Fruit fly (Drosophila melanogaster): ENCODE results near the gene psd.

Gene psd

dm6 chr2L:5982334-5982987, 17.7 kb upstream of the psd start (continued):
- no peak for TF ChIP-seq CG18476 (GFP tag; optimal IDR thresholded peaks at IDR 0.05)
- TF ChIP-seq CG31365 (tag; optimal IDR thresholded peaks at IDR 0.05), result no peak
- peak; percentile 33 for TF ChIP-seq Side (GFP tag; optimal IDR thresholded peaks at IDR 0.05)
- TF ChIP-seq CG3407 (GFP tag; optimal IDR thresholded peaks at IDR 0.05), result no peak
- TF ChIP-seq pan (optimal IDR thresholded peaks at IDR 0.05), result no peak
- TF ChIP-seq pan (GFP tag; optimal IDR thresholded peaks at IDR 0.05 in 1 of 2, IDR thresholded peaks at IDR 0.05 in 1 of 2), result no peak
- no peak for TF ChIP-seq CG32532 (GFP tag; IDR thresholded peaks at IDR 0.05)
- no peak for TF ChIP-seq CG9797 (GFP tag; optimal IDR thresholded peaks at IDR 0.05)
- TF ChIP-seq nerfin-1 (tag; optimal IDR thresholded peaks at IDR 0.05), result peak; percentile 44
- no peak for TF ChIP-seq CG15073 (GFP tag; optimal IDR thresholded peaks at IDR 0.05)
- TF ChIP-seq wdn (GFP tag; IDR thresholded peaks at IDR 0.05), result no peak
- no peak for TF ChIP-seq CG6272 (GFP tag; IDR thresholded peaks at IDR 0.05)
- no peak for TF ChIP-seq NFAT (GFP tag; IDR thresholded peaks at IDR 0.05)
- TF ChIP-seq CG32767 (GFP tag; IDR thresholded peaks at IDR 0.05), result no peak
- TF ChIP-seq cas (GFP tag; IDR thresholded peaks at IDR 0.05), result no peak
- no peak for TF ChIP-seq vvl (GFP tag; IDR thresholded peaks at IDR 0.05)
- no peak for TF ChIP-seq CG6654 (GFP tag; optimal IDR thresholded peaks at IDR 0.05)
- TF ChIP-seq bab2 (GFP tag; optimal IDR thresholded peaks at IDR 0.05), result peak; percentile 51
- TF ChIP-seq fd3F (GFP tag; optimal IDR thresholded peaks at IDR 0.05), result no peak
- no peak for TF ChIP-seq dysf (GFP tag; IDR thresholded peaks at IDR 0.05)
- TF ChIP-seq schlank (tag; optimal IDR thresholded peaks at IDR 0.05), result no peak
- no peak for TF ChIP-seq CG8924 (tag; optimal IDR thresholded peaks at IDR 0.05)
- peak; percentile 11 for TF ChIP-seq CG18262 (tag; optimal IDR thresholded peaks at IDR 0.05)
- TF ChIP-seq en (GFP tag; optimal IDR thresholded peaks at IDR 0.05), result no peak
- no peak for TF ChIP-seq CG1647 (GFP tag; optimal IDR thresholded peaks at IDR 0.05)
- no peak for TF ChIP-seq Ets65A (GFP tag)
- no peak for TF ChIP-seq CG11093 (GFP tag; IDR thresholded peaks at IDR 0.05)
- TF ChIP-seq trh (GFP tag; optimal IDR thresholded peaks at IDR 0.05), result no peak
- peak in 1 of 2 experiments; percentile 98 for TF ChIP-seq Pdp1 (GFP tag; optimal IDR thresholded peaks at IDR 0.05)
- TF ChIP-seq CG8478 (optimal IDR thresholded peaks at IDR 0.05), result peak; percentile 93
- TF ChIP-seq Lim3 (GFP tag; IDR thresholded peaks at IDR 0.05), result no peak
- peak; percentile 88 for TF ChIP-seq YL-1 (GFP tag; optimal IDR thresholded peaks at IDR 0.05)
- no peak for TF ChIP-seq cg (GFP tag; optimal IDR thresholded peaks at IDR 0.05)
- no peak for TF ChIP-seq Dfd (GFP tag; optimal IDR thresholded peaks at IDR 0.05)
- peak; percentile 8 for TF ChIP-seq sqz (GFP tag; optimal IDR thresholded peaks at IDR 0.05)
- TF ChIP-seq slou (GFP tag; optimal IDR thresholded peaks at IDR 0.05), result no peak
- TF ChIP-seq gem (tag; optimal IDR thresholded peaks at IDR 0.05), result no peak
- peak; percentile 33 for TF ChIP-seq CG10979 (tag; optimal IDR thresholded peaks at IDR 0.05)
- TF ChIP-seq BtbVII (GFP tag; optimal IDR thresholded peaks at IDR 0.05), result no peak
- no peak for TF ChIP-seq klu (GFP tag; IDR thresholded peaks at IDR 0.05)
- no peak for TF ChIP-seq sens-2 (GFP tag; IDR thresholded peaks at IDR 0.05)
- TF ChIP-seq CG34376 (GFP tag; optimal IDR thresholded peaks at IDR 0.05), result peak; percentile 45
- TF ChIP-seq slp2 (GFP tag; optimal IDR thresholded peaks at IDR 0.05), result no peak
- TF ChIP-seq trem (tag; optimal IDR thresholded peaks at IDR 0.05), result peak; percentile 27
- TF ChIP-seq ato (GFP tag; IDR thresholded peaks at IDR 0.05; ENCODE audit: partially characterized antibody), result no peak
- TF ChIP-seq ab (GFP tag; optimal IDR thresholded peaks at IDR 0.05), result no peak
- TF ChIP-seq GATAe (GFP tag; conservative IDR thresholded peaks at IDR 0.05), result no peak
- peak; percentile 2 for TF ChIP-seq CG1602 (GFP tag; optimal IDR thresholded peaks at IDR 0.05)
- TF ChIP-seq CG13296 (GFP tag; optimal IDR thresholded peaks at IDR 0.05), result peak; percentile 52
- no peak for TF ChIP-seq CG17328 (GFP tag; IDR thresholded peaks at IDR 0.05)
- no peak for TF ChIP-seq Chrac-16 (GFP tag; optimal IDR thresholded peaks at IDR 0.05)
- TF ChIP-seq CG13894 (tag; optimal IDR thresholded peaks at IDR 0.05), result peak; percentile 68

Data from whole organism, embryonic.